Fruit fly (Drosophila melanogaster) Kc167 (cell line): ENCODE data around the gene CG8100.

Experiments used
- Myc ChIP-seq: fragments of >200 bp; optimal IDR thresholded peaks from 2 replicates; lab custom pipeline; 2017; ENCODE audit warnings: missing external identifiers
- Sin3A ChIP-seq: fragments of >200 bp; optimal IDR thresholded peaks from 2 replicates; lab custom pipeline; 2018; ENCODE audit warnings: missing external identifiers
- h ChIP-seq: fragments of >200 bp; optimal IDR thresholded peaks from 3 replicates; lab custom pipeline; 2018; ENCODE audit warnings: missing external identifiers
- insv ChIP-seq: fragments of >200 bp; optimal IDR thresholded peaks from 3 replicates; lab custom pipeline; 2018; ENCODE audit warnings: missing external identifiers
- psq ChIP-seq: fragments of >200 bp; optimal IDR thresholded peaks from 2 replicates; lab custom pipeline; 2017; ENCODE audit warnings: missing external identifiers
- ttk ChIP-seq: sonication (Bioruptor generic); optimal IDR thresholded peaks from 2 replicates; lab custom pipeline; 2017; ENCODE audit warnings: missing external identifiers

dm6 chr3L:14049620-14050253, 33.7 kb upstream of the CG8100 start, which contains the start of gene Neurl4:
- TF ChIP-seq Myc (lab: Kevin White, UChicago) (no peak), psq (lab: Kevin White, UChicago) (no peak), insv (no peak), ttk (lab: Kevin White, UChicago) (no peak), Sin3A (lab: Kevin White, UChicago) (no peak), h (no peak)
